Worm (Caenorhabditis elegans): ENCODE results near the gene ulp-1.

DNA sequence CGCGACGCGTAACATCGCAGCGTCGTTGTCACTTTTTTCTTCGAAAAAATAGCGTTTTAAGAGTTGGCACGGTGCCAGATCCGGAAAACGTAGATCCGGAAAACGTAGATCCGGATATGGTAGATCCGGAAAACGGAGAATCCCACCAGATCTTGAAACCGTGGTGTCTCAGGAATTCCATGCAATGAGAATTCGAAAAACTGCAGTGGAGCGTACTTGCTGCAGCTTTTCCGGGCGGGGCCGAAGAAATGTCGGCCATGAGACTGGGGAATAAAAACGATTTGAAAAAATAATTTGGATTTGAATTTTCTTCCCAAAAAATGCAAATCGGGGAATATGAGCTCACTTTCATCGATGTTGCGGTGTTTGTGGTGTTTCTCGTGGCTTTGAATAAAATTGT is 2.9 kb upstream of the ulp-1 start, which contains the start of gene K10D2.5:
- TF ChIP-seq Y22D7AL.16 (tag; optimal IDR thresholded peaks at IDR 0.05) (no peak), sox-2 (GFP tag; IDR thresholded peaks at IDR 0.05) (peak; percentile 23), lim-6 (tag; optimal IDR thresholded peaks at IDR 0.05) (peak; percentile 96)

Data from whole organism, late embryonic.